Worm (Caenorhabditis elegans): ENCODE measurements around the gene C44B7.11.

Gene C44B7.11

ce11 chrII:6888661-6889579, 8.4 kb downstream of the C44B7.11 start:
- no peak for TF ChIP-seq unc-62 (GFP tag; optimal IDR thresholded peaks at IDR 0.05)

- no peak for TF ChIP-seq unc-62 (GFP tag; optimal IDR thresholded peaks at IDR 0.05)
Measured at ce11 chrII:6888211-6888610, 9.1 kb downstream of the C44B7.11 start.

- no peak for TF ChIP-seq unc-62 (GFP tag; optimal IDR thresholded peaks at IDR 0.05)
Measured at ce11 chrII:6887319-6888005, 9.9 kb downstream of the C44B7.11 start, which contains the start of gene pmp-2. pmp-2 (minus strand) TSS chrII:6887805.

DNA sequence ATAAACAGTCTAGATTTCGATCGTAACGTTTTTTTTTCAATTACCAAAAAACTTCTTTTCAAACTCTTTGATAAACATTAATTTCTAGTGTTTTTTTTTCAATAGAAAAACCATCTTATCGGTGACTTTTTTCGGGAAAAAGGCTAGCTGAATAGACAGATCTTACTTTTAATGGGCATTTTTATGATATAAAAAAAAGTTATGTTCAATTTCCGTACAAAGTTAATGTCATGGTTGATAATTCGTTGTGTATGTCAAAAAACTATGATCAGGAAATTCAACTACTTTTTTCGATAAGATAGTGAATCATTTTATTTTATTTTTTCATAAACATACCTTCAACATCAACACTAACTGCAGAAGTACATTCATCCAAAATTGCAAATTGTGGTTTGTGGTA, 12.8 kb downstream of the C44B7.11 start:
- TF ChIP-seq unc-62 (GFP tag; optimal IDR thresholded peaks at IDR 0.05): no peak

ce11 chrII:6883716-6884115, 13.6 kb downstream of the C44B7.11 start, which contains the start of gene pmp-1:
pmp-1 (minus strand) TSS chrII:6883754.
- no peak for TF ChIP-seq unc-62 (GFP tag; optimal IDR thresholded peaks at IDR 0.05)

DNA sequence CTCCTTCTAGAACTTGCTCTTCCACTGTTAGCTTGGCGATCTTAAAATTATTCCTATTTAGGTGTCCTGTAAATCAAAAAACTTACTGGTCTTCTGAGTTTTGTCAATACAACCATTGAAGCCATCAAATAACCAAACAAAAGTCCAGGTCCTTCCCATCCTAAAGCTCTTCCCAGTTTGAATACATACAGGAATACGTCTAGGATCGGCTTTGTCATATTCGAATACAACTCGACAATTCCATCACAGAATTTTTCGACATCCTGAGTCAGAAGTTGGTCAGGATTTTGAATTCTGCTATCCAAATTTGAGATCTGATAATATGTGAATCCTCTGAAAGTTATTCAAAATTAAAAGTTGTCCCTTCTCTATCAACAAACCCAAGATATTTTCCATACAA, 15.0 kb downstream of the C44B7.11 start:
- no peak for TF ChIP-seq unc-62 (GFP tag; optimal IDR thresholded peaks at IDR 0.05)

- TF ChIP-seq unc-62 (GFP tag; optimal IDR thresholded peaks at IDR 0.05): no peak
Measured at ce11 chrII:6880067-6880466, 17.3 kb downstream of the C44B7.11 start, which contains the start of gene C44B7.7. C44B7.7 (minus strand) TSS chrII:6880167.

DNA sequence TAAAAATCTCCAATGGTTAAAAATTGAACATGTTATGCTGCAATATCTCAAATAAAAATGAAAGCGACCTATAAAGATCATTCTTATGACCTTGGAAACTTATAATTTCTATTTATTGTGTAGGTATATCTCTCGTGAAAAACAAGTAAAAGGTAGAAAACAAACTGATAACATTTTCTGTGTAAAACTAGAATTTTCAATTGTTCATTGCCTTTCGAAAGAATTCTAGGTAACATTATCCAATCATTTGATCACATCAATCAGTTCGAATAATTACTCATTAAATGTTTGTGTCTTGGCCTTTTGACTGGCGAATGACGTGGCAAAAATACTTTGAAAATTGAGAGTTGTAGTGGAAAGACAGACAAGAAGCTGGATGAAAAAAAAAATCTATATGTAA, 19.5 kb downstream of the C44B7.11 start:
- no peak for TF ChIP-seq unc-62 (GFP tag; optimal IDR thresholded peaks at IDR 0.05)

DNA sequence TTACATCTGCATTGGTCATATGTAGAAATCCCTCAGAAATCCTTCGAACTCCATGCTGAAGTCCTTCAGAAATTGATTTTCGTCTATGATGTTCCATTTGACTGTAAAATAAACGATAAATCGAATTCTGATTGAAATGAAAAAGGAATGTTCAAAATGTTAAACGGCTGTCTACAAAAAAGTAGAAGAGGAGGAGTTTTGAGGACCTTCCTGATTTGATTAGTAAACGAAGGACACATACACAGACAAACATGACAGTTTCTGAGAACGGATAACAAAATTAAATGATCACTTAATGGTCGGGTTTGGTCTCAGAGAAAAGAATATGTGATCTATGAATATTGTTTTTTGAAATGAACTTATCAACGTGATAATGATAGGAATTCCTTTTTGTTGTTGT, 20.4 kb downstream of the C44B7.11 start, which contains the start of gene slc-36.5:
slc-36.5 (minus strand) TSS at position 101 of the 400 bp plus-strand sequence.
- TF ChIP-seq unc-62 (GFP tag; optimal IDR thresholded peaks at IDR 0.05): no peak

DNA sequence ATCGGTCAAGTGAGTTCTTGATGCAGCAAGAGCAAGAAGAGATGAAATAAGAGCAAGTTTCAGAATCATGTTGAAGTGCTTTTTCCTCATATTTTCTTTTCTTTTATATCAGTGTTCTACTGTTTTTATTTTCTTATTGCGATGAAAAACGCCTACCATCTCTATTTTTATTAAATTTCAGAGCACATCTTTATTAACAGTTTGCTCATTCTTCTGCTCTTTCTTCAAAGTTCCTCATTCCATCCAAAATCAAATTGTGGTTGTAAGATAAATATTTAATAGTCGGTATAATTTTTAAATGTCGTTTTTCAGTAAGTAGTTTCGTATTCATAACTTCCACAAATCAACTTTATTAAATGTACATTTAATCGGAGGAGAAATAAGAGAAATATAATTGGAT, 24.8 kb downstream of the C44B7.11 start, which contains the start of gene C44B7.5:
C44B7.5 (minus strand) TSS at position 101 of the 400 bp plus-strand sequence.
- TF ChIP-seq unc-62 (GFP tag; optimal IDR thresholded peaks at IDR 0.05): no peak

ce11 chrII:6870803-6871202, 26.5 kb downstream of the C44B7.11 start, which contains the start of gene clhm-1:
clhm-1 (minus strand) TSS chrII:6871009.
- TF ChIP-seq unc-62 (GFP tag; optimal IDR thresholded peaks at IDR 0.05): no peak

- TF ChIP-seq unc-62 (GFP tag; optimal IDR thresholded peaks at IDR 0.05): no peak
Measured at ce11 chrII:6863652-6864051, 33.7 kb downstream of the C44B7.11 start, which contains the start of gene aff-1. aff-1 (minus strand) TSS chrII:6863752.

- no peak for TF ChIP-seq unc-62 (GFP tag; optimal IDR thresholded peaks at IDR 0.05)
Measured at ce11 chrII:6860043-6860442, 37.3 kb downstream of the C44B7.11 start.

- TF ChIP-seq unc-62 (GFP tag; optimal IDR thresholded peaks at IDR 0.05): no peak
Measured at ce11 chrII:6858835-6859234, 38.5 kb downstream of the C44B7.11 start.

DNA sequence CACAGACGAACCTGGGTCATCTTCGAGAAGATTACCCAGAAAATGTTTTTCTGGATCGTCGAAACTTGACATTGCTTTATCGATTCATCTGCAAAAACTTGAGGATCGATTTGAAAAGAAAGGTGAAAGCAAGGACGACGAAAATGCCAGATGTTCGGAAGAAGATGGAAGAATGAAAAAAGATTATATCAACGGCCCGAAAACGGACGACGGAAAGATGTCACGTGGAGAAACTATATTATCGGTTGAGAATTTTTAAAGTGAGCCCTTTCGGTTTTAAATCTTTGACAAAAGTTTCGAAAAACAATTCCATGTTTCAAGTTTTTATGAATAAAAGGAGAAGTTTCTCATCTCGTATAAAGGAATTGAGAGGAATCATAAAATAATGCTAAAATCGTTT, 39.1 kb downstream of the C44B7.11 start, which contains the start of gene dnj-5:
dnj-5 (minus strand) TSS at position 101 of the 400 bp plus-strand sequence.
- TF ChIP-seq unc-62 (GFP tag; optimal IDR thresholded peaks at IDR 0.05): no peak

DNA sequence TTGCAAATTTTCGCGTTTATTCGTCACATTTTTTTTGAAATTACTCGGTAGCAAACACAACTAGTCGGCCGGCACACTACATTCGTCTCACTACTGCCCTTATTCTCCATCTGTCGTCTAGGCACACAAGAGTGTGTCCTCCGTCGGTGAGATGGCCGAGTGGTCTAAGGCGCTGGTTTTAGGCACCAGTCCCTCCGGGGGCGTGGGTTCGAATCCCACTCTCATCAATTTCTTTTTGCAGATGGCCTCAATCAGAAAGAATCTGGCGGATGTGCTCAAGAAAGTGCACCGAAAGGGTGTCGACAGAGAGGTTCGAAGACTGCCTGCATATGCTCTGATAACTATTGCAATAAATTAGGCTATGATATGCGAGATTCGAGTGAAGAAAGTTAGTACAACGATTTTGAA, 44.3 kb downstream of the C44B7.11 start:
- TF ChIP-seq unc-62 (GFP tag; optimal IDR thresholded peaks at IDR 0.05): no peak

Data from whole organism, dauer.